Fruit fly (Drosophila melanogaster): ENCODE measurements around the gene Tfb4.

- TF ChIP-seq CG5204 (GFP tag; optimal IDR thresholded peaks at IDR 0.05) = no peak
- no peak for TF ChIP-seq CG1620 (GFP tag; optimal IDR thresholded peaks at IDR 0.05)
Observed at dm6 chr2L:1147656-1148055, 2.8 kb downstream of the Tfb4 start.
